Fruit fly (Drosophila melanogaster) whole organism, embryonic: ENCODE measurements around the gene CG34183.

Source experiments
- ATbp ChIP-seq: fragments of 200-800 bp; sonication (Bioruptor generic); optimal IDR thresholded peaks from 2 replicates; lab custom pipeline; 2017; ENCODE audit warnings: missing biosample characterization, mild to moderate bottlenecking, missing genetic modification characterization, missing genetic modification reagents
- CG11247 ChIP-seq: fragments of 200-800 bp; sonication (Bioruptor generic); IDR thresholded peaks from 2 replicates; pipeline ENCODE4 v1.3.6; 2022; ENCODE audit warnings: missing biosample characterization, missing genetic modification characterization
- CG11456 ChIP-seq: fragments of 200-800 bp; sonication (Bioruptor generic); IDR thresholded peaks from 3 replicates; pipeline ENCODE4 v1.3.6; 2022; ENCODE audit warnings: missing biosample characterization, missing genetic modification characterization
- CG11504 ChIP-seq: fragments of 200-800 bp; sonication (Bioruptor generic); optimal IDR thresholded peaks from 3 replicates; lab custom pipeline; 2019; ENCODE audit warnings: missing biosample characterization, mild to moderate bottlenecking, missing genetic modification characterization, moderate library complexity
- CG11696 ChIP-seq: fragments of 200-800 bp; sonication (Bioruptor generic); IDR thresholded peaks from 2 replicates; pipeline ENCODE4 v1.3.6; 2022; ENCODE audit warnings: missing biosample characterization, missing genetic modification characterization
- CG12391 ChIP-seq: fragments of 200-800 bp; sonication (Bioruptor generic); optimal IDR thresholded peaks from 3 replicates; lab custom pipeline; 2018; ENCODE audit warnings: missing biosample characterization, mild to moderate bottlenecking, missing genetic modification characterization, moderate library complexity
- CG12659 ChIP-seq: fragments of 200-800 bp; sonication (Bioruptor generic); optimal IDR thresholded peaks from 3 replicates; lab custom pipeline; 2017; ENCODE audit warnings: mild to moderate bottlenecking, missing biosample characterization, missing genetic modification reagents, missing genetic modification characterization
- CG12769 ChIP-seq: fragments of 200-800 bp; sonication (Bioruptor generic); optimal IDR thresholded peaks from 2 replicates; lab custom pipeline; 2019; ENCODE audit warnings: missing biosample characterization, mild to moderate bottlenecking, missing genetic modification characterization, moderate library complexity
- CG13296 ChIP-seq: fragments of 200-800 bp; sonication (Bioruptor generic); optimal IDR thresholded peaks from 3 replicates; lab custom pipeline; 2018; ENCODE audit warnings: missing biosample characterization, mild to moderate bottlenecking, missing genetic modification characterization
- CG15514 ChIP-seq: fragments of 200-800 bp; sonication (Bioruptor generic); optimal IDR thresholded peaks from 3 replicates; lab custom pipeline; 2017; ENCODE audit warnings: missing biosample characterization, missing genetic modification characterization, mild to moderate bottlenecking, moderate library complexity, missing genetic modification reagents
- CG2199 ChIP-seq: fragments of 200-800 bp; sonication (Bioruptor generic); IDR thresholded peaks from 3 replicates; pipeline ENCODE4 v1.3.6; 2022; ENCODE audit warnings: missing biosample characterization, missing genetic modification characterization
- CG2202 ChIP-seq: fragments of 200-800 bp; sonication (Bioruptor generic); optimal IDR thresholded peaks from 2 replicates; lab custom pipeline; 2018; ENCODE audit warnings: missing biosample characterization, mild to moderate bottlenecking, missing genetic modification characterization
- CG30403 ChIP-seq: fragments of 200-800 bp; sonication (Bioruptor generic); optimal IDR thresholded peaks from 3 replicates; lab custom pipeline; 2016; ENCODE audit warnings: missing biosample characterization, missing genetic modification characterization
- CG3726 ChIP-seq: fragments of 200-800 bp; sonication (Bioruptor generic); IDR thresholded peaks from 3 replicates; pipeline ENCODE4, ENCODE4 v1.3.6; 2022; ENCODE audit warnings: missing biosample characterization, missing genetic modification characterization
- CG4328 ChIP-seq: fragments of 200-800 bp; sonication (Bioruptor generic); optimal IDR thresholded peaks from 3 replicates; lab custom pipeline; 2017; ENCODE audit warnings: missing biosample characterization, missing genetic modification reagents, missing genetic modification characterization
- CG6813 ChIP-seq: fragments of 200-800 bp; sonication (Bioruptor generic); optimal IDR thresholded peaks from 2 replicates; lab custom pipeline; 2017; ENCODE audit warnings: missing biosample characterization, missing genetic modification characterization, mild to moderate bottlenecking, moderate library complexity, missing genetic modification reagents
- CG8089 ChIP-seq: fragments of 200-800 bp; sonication (Bioruptor generic); optimal IDR thresholded peaks from 3 replicates; lab custom pipeline; 2016; ENCODE audit warnings: missing biosample characterization, missing genetic modification characterization
- CG8478 ChIP-seq: fragments of >200 bp; optimal IDR thresholded peaks from 2 replicates; lab custom pipeline; 2018
- CG9932 ChIP-seq: fragments of 200-800 bp; sonication (Bioruptor generic); IDR thresholded peaks from 2 replicates; pipeline ENCODE4 v1.3.6; 2022; ENCODE audit warnings: missing biosample characterization, missing genetic modification characterization
- CTCF ChIP-seq: fragments of 200-800 bp; sonication (Bioruptor generic); optimal IDR thresholded peaks from 2 replicates; lab custom pipeline; 2017; ENCODE audit warnings: missing biosample characterization, mild to moderate bottlenecking, missing genetic modification characterization, moderate library complexity
- Camta ChIP-seq: fragments of 200-800 bp; sonication (Bioruptor generic); optimal IDR thresholded peaks from 2 replicates; lab custom pipeline; 2016; ENCODE audit warnings: missing biosample characterization, missing genetic modification characterization
- Deaf1 ChIP-seq: fragments of 200-800 bp; optimal IDR thresholded peaks from 3 replicates; lab custom pipeline; 2019; ENCODE audit warnings: missing biosample characterization, mild to moderate bottlenecking, missing genetic modification characterization, moderate library complexity
- Drgx ChIP-seq: fragments of 200-800 bp; sonication (Bioruptor generic); IDR thresholded peaks from 2 replicates; pipeline ENCODE4 v1.3.6; 2022; ENCODE audit warnings: missing biosample characterization, missing genetic modification characterization
- Ets65A ChIP-seq: fragments of 200-800 bp; sonication (Bioruptor generic); peaks from one replicate; lab custom pipeline; 2016; ENCODE audit warnings: missing biosample characterization, missing genetic modification characterization
- Hmr ChIP-seq: fragments of 200-800 bp; sonication (Bioruptor generic); optimal IDR thresholded peaks from 3 replicates; lab custom pipeline; 2017; ENCODE audit warnings: mild to moderate bottlenecking, missing biosample characterization, missing genetic modification reagents, missing genetic modification characterization
- Lim3 ChIP-seq: fragments of 200-800 bp; sonication (Bioruptor generic); IDR thresholded peaks from 2 replicates; pipeline ENCODE4 v1.3.6; 2022; ENCODE audit warnings: missing biosample characterization, missing genetic modification characterization
- MBD-R2 ChIP-seq: fragments of 200-800 bp; sonication (Bioruptor generic); IDR thresholded peaks from 2 replicates; pipeline ENCODE4 v1.3.6; 2022; ENCODE audit warnings: missing biosample characterization, missing genetic modification characterization
- Meics ChIP-seq: fragments of 200-800 bp; sonication (Bioruptor generic); optimal IDR thresholded peaks from 2 replicates; lab custom pipeline; 2017; ENCODE audit warnings: missing biosample characterization, mild to moderate bottlenecking, missing genetic modification characterization
- Myb ChIP-seq: fragments of 200-800 bp; sonication (Bioruptor generic); optimal IDR thresholded peaks from 2 replicates; lab custom pipeline; 2016; ENCODE audit warnings: missing biosample characterization, missing genetic modification characterization
- NC2α ChIP-seq: fragments of 200-800 bp; sonication (Bioruptor generic); optimal IDR thresholded peaks from 2 replicates; lab custom pipeline; 2016; ENCODE audit warnings: missing biosample characterization, missing genetic modification characterization
- NFAT ChIP-seq: fragments of 200-800 bp; sonication (Bioruptor generic); IDR thresholded peaks from 2 replicates; pipeline ENCODE4 v1.3.6; 2022; ENCODE audit warnings: missing biosample characterization, missing genetic modification characterization
- Nf-YC ChIP-seq: fragments of 200-800 bp; optimal IDR thresholded peaks from 3 replicates; lab custom pipeline; 2019; ENCODE audit warnings: missing biosample characterization, mild to moderate bottlenecking, missing genetic modification characterization, moderate library complexity
- Oli ChIP-seq: fragments of 200-800 bp; sonication (Bioruptor generic); optimal IDR thresholded peaks from 2 replicates; lab custom pipeline; 2018; ENCODE audit warnings: missing biosample characterization, mild to moderate bottlenecking, missing genetic modification characterization, moderate library complexity
- Optix ChIP-seq: fragments of 200-800 bp; sonication (Bioruptor generic); IDR thresholded peaks from 3 replicates; pipeline ENCODE4 v1.3.6; 2022; ENCODE audit warnings: missing biosample characterization, missing genetic modification characterization
- Rx ChIP-seq: fragments of 200-800 bp; sonication (Bioruptor generic); IDR thresholded peaks from 2 replicates; pipeline ENCODE4 v1.3.6; 2022; ENCODE audit warnings: missing biosample characterization, missing genetic modification characterization
- ato ChIP-seq: fragments of 200-800 bp; sonication (Bioruptor generic); IDR thresholded peaks from 2 replicates; pipeline ENCODE4 v1.3.6; 2022; ENCODE audit warnings: missing biosample characterization, missing genetic modification characterization; ENCODE audit not compliant: partially characterized antibody
- cas ChIP-seq: fragments of 200-800 bp; sonication (Bioruptor generic); IDR thresholded peaks from 2 replicates; pipeline ENCODE4 v1.3.6; 2022; ENCODE audit warnings: missing biosample characterization, missing genetic modification characterization
- chif ChIP-seq, 2 experiments: fragments of 200-800 bp; sonication (Bioruptor generic); optimal IDR thresholded peaks; 3 replicates each; lab custom pipeline; 2016; ENCODE audit warnings: missing biosample characterization in 2 of 2, missing genetic modification characterization in 2 of 2
- chn ChIP-seq: fragments of 200-800 bp; sonication (Bioruptor generic); optimal IDR thresholded peaks from 2 replicates; lab custom pipeline; 2016; ENCODE audit warnings: missing biosample characterization, missing genetic modification characterization
- ci ChIP-seq: fragments of 200-800 bp; sonication (Bioruptor generic); IDR thresholded peaks from 3 replicates; pipeline ENCODE4 v1.3.6; 2022; ENCODE audit warnings: missing biosample characterization, missing genetic modification characterization
- crol ChIP-seq: fragments of 200-800 bp; sonication (Bioruptor generic); IDR thresholded peaks from 2 replicates; pipeline ENCODE4 v1.3.6; 2022; ENCODE audit warnings: missing biosample characterization, missing genetic modification characterization
- dmrt99B ChIP-seq: fragments of 200-800 bp; sonication (Bioruptor generic); optimal IDR thresholded peaks from 2 replicates; lab custom pipeline; 2018; ENCODE audit warnings: missing biosample characterization, mild to moderate bottlenecking, missing genetic modification characterization, moderate library complexity
- dysf ChIP-seq: fragments of 200-800 bp; sonication (Bioruptor generic); IDR thresholded peaks from 3 replicates; pipeline ENCODE4 v1.3.6; 2022; ENCODE audit warnings: missing biosample characterization, missing genetic modification characterization
- fd102C ChIP-seq: fragments of 200-800 bp; sonication (Bioruptor generic); optimal IDR thresholded peaks from 2 replicates; lab custom pipeline; 2018; ENCODE audit warnings: missing biosample characterization, mild to moderate bottlenecking, missing genetic modification characterization, moderate library complexity
- gcm ChIP-seq: fragments of 200-800 bp; sonication (Bioruptor generic); optimal IDR thresholded peaks from 2 replicates; lab custom pipeline; 2019; ENCODE audit warnings: missing biosample characterization, mild to moderate bottlenecking, missing genetic modification characterization, moderate library complexity
- jumu ChIP-seq: fragments of 200-800 bp; sonication (Bioruptor generic); optimal IDR thresholded peaks from 3 replicates; lab custom pipeline; 2016; ENCODE audit warnings: missing biosample characterization, missing genetic modification characterization
- mam ChIP-seq: fragments of 200-800 bp; sonication (Bioruptor generic); optimal IDR thresholded peaks from 3 replicates; lab custom pipeline; 2016; ENCODE audit warnings: missing biosample characterization, missing genetic modification characterization
- pita ChIP-seq: fragments of 200-800 bp; sonication (Bioruptor generic); optimal IDR thresholded peaks from 2 replicates; lab custom pipeline; 2017; ENCODE audit warnings: missing biosample characterization, mild to moderate bottlenecking, missing genetic modification characterization
- row ChIP-seq: fragments of 200-800 bp; sonication (Bioruptor generic); IDR thresholded peaks from 3 replicates; pipeline ENCODE4 v1.3.6; 2022; ENCODE audit warnings: missing biosample characterization, missing genetic modification characterization
- slbo ChIP-seq: fragments of 200-800 bp; sonication (Bioruptor generic); IDR thresholded peaks from 2 replicates; pipeline ENCODE4 v1.3.6; 2022; ENCODE audit warnings: missing biosample characterization, missing genetic modification characterization
- tin ChIP-seq: fragments of 200-800 bp; sonication (Bioruptor generic); optimal IDR thresholded peaks from 3 replicates; lab custom pipeline; 2016; ENCODE audit warnings: missing biosample characterization, missing genetic modification characterization
- toy ChIP-seq: fragments of 200-800 bp; sonication (Bioruptor generic); IDR thresholded peaks from 2 replicates; pipeline ENCODE4 v1.3.6; 2022; ENCODE audit warnings: missing biosample characterization, missing genetic modification characterization
- vvl ChIP-seq: fragments of 200-800 bp; sonication (Bioruptor generic); IDR thresholded peaks from 2 replicates; pipeline ENCODE4 v1.3.6; 2022; ENCODE audit warnings: missing biosample characterization, missing genetic modification characterization

Gene CG34183

dm6 chr2L:9911783-9912182, 21.2 kb upstream of the CG34183 start (continued):
- no peak for TF ChIP-seq cas (GFP tag; lab: Robert Waterston, UW)
- TF ChIP-seq NFAT: 0 out of 2 replicates have a peak, but pooled peaks have one; percentile 23
- peak; percentile 38 for TF ChIP-seq mam
- peak; percentile 28 for TF ChIP-seq CG12659 (GFP tag; lab: Kevin White, UChicago)
- no peak for TF ChIP-seq CG2199 (GFP tag; lab: Robert Waterston, UW)
- TF ChIP-seq pita (GFP tag; lab: Kevin White, UChicago): no peak
- no peak for TF ChIP-seq CG2202 (tag; lab: Kevin White, UChicago)
- peak; percentile 60; the same call in 1 of the 2 replicates for TF ChIP-seq Drgx (GFP tag; lab: Robert Waterston, UW)
- TF ChIP-seq CG11247 (GFP tag; lab: Robert Waterston, UW): no peak
- TF ChIP-seq CG11696 (GFP tag; lab: Robert Waterston, UW): no peak
- TF ChIP-seq gcm (GFP tag; lab: Kevin White, UChicago): no peak
- peak; percentile 73; the same call in 2 of the 3 replicates for TF ChIP-seq ci (GFP tag; lab: Robert Waterston, UW)
- TF ChIP-seq chn (GFP tag; lab: Kevin White, UChicago): peak; percentile 2
- TF ChIP-seq row (GFP tag; lab: Robert Waterston, UW): peak; percentile 81
- peak; percentile 12 for TF ChIP-seq Meics (GFP tag; lab: Kevin White, UChicago)
- TF ChIP-seq NC2α: no peak
- TF ChIP-seq dysf: peak; percentile 13; the same call in 1 of the 3 replicates
- no peak for TF ChIP-seq CG6813 (GFP tag; lab: Kevin White, UChicago)
- TF ChIP-seq CG8089 (GFP tag; lab: Kevin White, UChicago): no peak
- peak; percentile 9 for TF ChIP-seq CG30403
- peak; percentile 3 for TF ChIP-seq Hmr
- peak; percentile 32 for TF ChIP-seq CG12769
- peak; percentile 31 for TF ChIP-seq CG11504 (tag; lab: Kevin White, UChicago)
- no peak for TF ChIP-seq fd102C (GFP tag; lab: Kevin White, UChicago)
- peak; percentile 28; the same call in 1 of the 2 replicates for TF ChIP-seq crol
- TF ChIP-seq dmrt99B: peak; percentile 19
- TF ChIP-seq Camta (GFP tag; lab: Kevin White, UChicago): peak; percentile 46
- TF ChIP-seq CG13296 (GFP tag; lab: Kevin White, UChicago): peak; percentile 9
- TF ChIP-seq chif (GFP tag; optimal IDR thresholded peaks at IDR 0.05; lab: Kevin White, UChicago): no peak
- 0 out of 3 replicates have a peak, but pooled peaks have one; percentile 34 for TF ChIP-seq CG11456
- TF ChIP-seq ATbp (GFP tag; lab: Kevin White, UChicago): no peak
- TF ChIP-seq tin (GFP tag; lab: Kevin White, UChicago): peak; percentile 39
- no peak for TF ChIP-seq CG3726 (GFP tag; lab: Robert Waterston, UW)
- no peak for TF ChIP-seq CG4328 (GFP tag; lab: Kevin White, UChicago)
- TF ChIP-seq Nf-YC (tag; lab: Kevin White, UChicago): no peak
- peak; percentile 54 for TF ChIP-seq CG9932 (GFP tag; lab: Robert Waterston, UW)
- no peak for TF ChIP-seq toy (GFP tag; lab: Robert Waterston, UW)
- peak; percentile 34 for TF ChIP-seq CG15514 (GFP tag; lab: Kevin White, UChicago)
- no peak for TF ChIP-seq Ets65A (GFP tag; lab: Kevin White, UChicago)
- peak; percentile 88 for TF ChIP-seq Deaf1 (tag; lab: Kevin White, UChicago)
- no peak for TF ChIP-seq CG12391
- TF ChIP-seq Oli: no peak
- TF ChIP-seq Myb (GFP tag; lab: Kevin White, UChicago): peak; percentile 1
- peak; percentile 24; the same call in 1 of the 3 replicates for TF ChIP-seq Optix
- no peak for TF ChIP-seq Lim3 (GFP tag; lab: Robert Waterston, UW)
- TF ChIP-seq jumu (GFP tag; lab: Kevin White, UChicago): peak; percentile 19
- TF ChIP-seq MBD-R2 (GFP tag; lab: Robert Waterston, UW): peak; percentile 22
- TF ChIP-seq CTCF (GFP tag; lab: Kevin White, UChicago): no peak
- TF ChIP-seq ato: no peak
- TF ChIP-seq Rx (GFP tag; lab: Robert Waterston, UW): no peak
- peak; percentile 74 for TF ChIP-seq slbo (GFP tag; lab: Robert Waterston, UW)
- TF ChIP-seq vvl: 0 out of 2 replicates have a peak, but pooled peaks have one; percentile 40
- TF ChIP-seq CG8478 (lab: Kevin White, UChicago): no peak
